Worm (Caenorhabditis elegans): ENCODE results near the gene H03G16.5.
A peak's percentile ranks its signal among the peaks of the same experiment; 100 is the strongest.

H03G16.5 gene

ce11 chrX:15076042-15076565, 19.5 kb upstream of the H03G16.5 start, which contains the start of the genes H40L08.3 and H40L08.9 (continued):
- TF ChIP-seq unc-39 (tag; optimal IDR thresholded peaks at IDR 0.05), result no peak
- no peak for TF ChIP-seq mep-1 (tag; optimal IDR thresholded peaks at IDR 0.05)
- TF ChIP-seq ces-1 (GFP tag; optimal IDR thresholded peaks at IDR 0.05), result no peak
- no peak for TF ChIP-seq ZK546.5 (tag; optimal IDR thresholded peaks at IDR 0.05)

- no peak for TF ChIP-seq tra-1 (GFP tag; IDR thresholded peaks at IDR 0.05)
- TF ChIP-seq madf-5 (GFP tag; IDR thresholded peaks at IDR 0.05), result no peak
- no peak for TF ChIP-seq unc-39 (tag; optimal IDR thresholded peaks at IDR 0.05)
- 0 out of 2 replicates have a peak, but pooled peaks have one; percentile 29 for TF ChIP-seq nhr-42 (GFP tag; IDR thresholded peaks at IDR 0.05)
- no peak for TF ChIP-seq php-3 (GFP tag; IDR thresholded peaks at IDR 0.05)
- TF ChIP-seq hmg-1.1 (GFP tag; IDR thresholded peaks at IDR 0.05), result peak; percentile 33; the same call in 1 of the 2 replicates
- TF ChIP-seq egl-43 (GFP tag; IDR thresholded peaks at IDR 0.05), result 0 out of 2 replicates have a peak, but pooled peaks have one; percentile 10
- TF ChIP-seq dve-1 (tag; optimal IDR thresholded peaks at IDR 0.05; ENCODE audit: insufficient read depth), result no peak
- no peak for TF ChIP-seq pqm-1 (tag; optimal IDR thresholded peaks at IDR 0.05)
- TF ChIP-seq aha-1 (tag), result peak; percentile 53
- TF ChIP-seq saeg-2 (GFP tag; IDR thresholded peaks at IDR 0.05), result 0 out of 2 replicates have a peak, but pooled peaks have one; percentile 10
Observed at ce11 chrX:15075170-15075569, 18.5 kb upstream of the H03G16.5 start.

- TF ChIP-seq mes-2 (tag; optimal IDR thresholded peaks at IDR 0.05; ENCODE audit: poor library complexity, severe bottlenecking), result peak; percentile 34
- TF ChIP-seq Y105C5A.15 (GFP tag; IDR thresholded peaks at IDR 0.05), result no peak
- TF ChIP-seq ama-1 (optimal IDR thresholded peaks at IDR 0.05), result no peak
- peak; percentile 47 for TF ChIP-seq snpc-4 (tag; optimal IDR thresholded peaks at IDR 0.05)
- TF ChIP-seq gei-8 (GFP tag; optimal IDR thresholded peaks at IDR 0.05), result no peak
Observed at ce11 chrX:15073479-15073878, 16.8 kb upstream of the H03G16.5 start.

- TF ChIP-seq spr-1 (tag; optimal IDR thresholded peaks at IDR 0.05) (no peak), daf-19 (GFP tag; conservative IDR thresholded peaks at IDR 0.05) (no peak), zag-1 (tag; optimal IDR thresholded peaks at IDR 0.05) (no peak), mes-2 (tag; optimal IDR thresholded peaks at IDR 0.05; ENCODE audit: poor library complexity, severe bottlenecking) (no peak), fos-1 (tag; optimal IDR thresholded peaks at IDR 0.05) (no peak), sdz-12 (GFP tag; optimal IDR thresholded peaks at IDR 0.05) (no peak), madf-5 (GFP tag; IDR thresholded peaks at IDR 0.05) (no peak), aha-1 (tag) (peak; percentile 2), dmd-8 (GFP tag; IDR thresholded peaks at IDR 0.05) (no peak), egl-27 (tag; optimal IDR thresholded peaks at IDR 0.05) (no peak), rbr-2 (tag; optimal IDR thresholded peaks at IDR 0.05) (no peak), vab-7 (GFP tag; IDR thresholded peaks at IDR 0.05) (no peak), lin-38 (GFP tag; IDR thresholded peaks at IDR 0.05) (no peak), unc-62 (GFP tag; optimal IDR thresholded peaks at IDR 0.05 in 1 of 2) (peak in 1 of 2 experiments; percentile 99), unc-62 (tag; optimal IDR thresholded peaks at IDR 0.05) (no peak), ZK546.5 (tag; optimal IDR thresholded peaks at IDR 0.05) (no peak), lin-15B (tag; optimal IDR thresholded peaks at IDR 0.05) (no peak), nhr-25 (tag; optimal IDR thresholded peaks at IDR 0.05; ENCODE audit: borderline replicate concordance, insufficient read depth) (peak; percentile 22), egl-43 (GFP tag; IDR thresholded peaks at IDR 0.05) (no peak), hlh-30 (tag; optimal IDR thresholded peaks at IDR 0.05; ENCODE audit: insufficient read depth) (peak; percentile 35), spr-3 (GFP tag; optimal IDR thresholded peaks at IDR 0.05) (no peak), lir-3 (tag; optimal IDR thresholded peaks at IDR 0.05) (no peak), arid-1 (GFP tag; conservative IDR thresholded peaks at IDR 0.05) (no peak), nhr-111 (GFP tag; optimal IDR thresholded peaks at IDR 0.05) (no peak), hif-1 (tag; optimal IDR thresholded peaks at IDR 0.05) (no peak), R02D3.7 (tag; optimal IDR thresholded peaks at IDR 0.05) (no peak), dmd-9 (GFP tag; IDR thresholded peaks at IDR 0.05) (no peak), mxl-3 (GFP tag; optimal IDR thresholded peaks at IDR 0.05) (peak; percentile 35), Y48G9A.11 (GFP tag; IDR thresholded peaks at IDR 0.05) (no peak), daf-12 (tag; optimal IDR thresholded peaks at IDR 0.05) (no peak), dpl-1 (GFP tag; optimal IDR thresholded peaks at IDR 0.05) (no peak)
Observed at ce11 chrX:15072877-15073276, 16.2 kb upstream of the H03G16.5 start.
